Worm (Caenorhabditis elegans) whole organism, L3 larva: Measurements from ENCODE around the gene wdr-54.

Experiments
- ceh-82 ChIP-seq: fragments of 150-350 bp; optimal IDR thresholded peaks from 2 replicates; lab custom pipeline; 2014; ENCODE audit warnings: missing biosample characterization, missing genetic modification characterization
- egl-27 ChIP-seq: sonication (generic microtip); optimal IDR thresholded peaks from 4 replicates; lab custom pipeline; 2017; ENCODE audit warnings: missing biosample characterization, missing genetic modification reagents, missing genetic modification characterization
- elt-1 ChIP-seq: fragments of 150-350 bp; optimal IDR thresholded peaks from 2 replicates; lab custom pipeline; 2014; ENCODE audit warnings: missing biosample characterization, missing genetic modification characterization
- nhr-23 ChIP-seq: fragments of 150-350 bp; optimal IDR thresholded peaks from 2 replicates; lab custom pipeline; 2014; ENCODE audit warnings: missing biosample characterization, missing genetic modification reagents, missing genetic modification characterization
- nhr-237 ChIP-seq: fragments of 150-350 bp; optimal IDR thresholded peaks from 2 replicates; lab custom pipeline; 2014; ENCODE audit warnings: missing biosample characterization, missing genetic modification characterization
- unc-62 ChIP-seq: fragments of 150-350 bp; sonication (generic microtip); optimal IDR thresholded peaks from 4 replicates; lab custom pipeline; 2014; ENCODE audit warnings: missing biosample characterization, missing genetic modification reagents, missing genetic modification characterization

- TF ChIP-seq egl-27 (tag; lab: Kevin White, UChicago) (no peak), elt-1 (tag; lab: Kevin White, UChicago) (no peak), nhr-237 (tag; lab: Kevin White, UChicago) (no peak), nhr-23 (tag; lab: Kevin White, UChicago) (no peak), unc-62 (no peak), ceh-82 (tag; lab: Kevin White, UChicago) (no peak)
Measured at ce11 chrX:871957-872715, 43.4 kb downstream of the wdr-54 start, which contains the start of gene F56F10.1.
